Fruit fly (Drosophila melanogaster) whole organism, embryonic: ENCODE results near the gene Dad1.

Experiments used
- Bteb2 ChIP-seq: fragments of 200-800 bp; sonication (Bioruptor generic); optimal IDR thresholded peaks from 2 replicates; lab custom pipeline; 2016; ENCODE audit warnings: missing biosample characterization, missing genetic modification characterization
- CG10147 ChIP-seq: fragments of 200-800 bp; sonication (Bioruptor generic); optimal IDR thresholded peaks from 2 replicates; lab custom pipeline; 2019; ENCODE audit warnings: missing biosample characterization, mild to moderate bottlenecking, missing genetic modification characterization, moderate library complexity
- CG11696 ChIP-seq: fragments of 200-800 bp; sonication (Bioruptor generic); IDR thresholded peaks from 2 replicates; pipeline ENCODE4 v1.3.6; 2022; ENCODE audit warnings: missing biosample characterization, missing genetic modification characterization
- CG12155 ChIP-seq: fragments of 200-800 bp; sonication (Bioruptor generic); optimal IDR thresholded peaks from 3 replicates; lab custom pipeline; 2016; ENCODE audit warnings: missing biosample characterization, missing genetic modification characterization
- CG15479 ChIP-seq: fragments of 200-800 bp; sonication (Bioruptor generic); optimal IDR thresholded peaks from 3 replicates; lab custom pipeline; 2019; ENCODE audit warnings: missing biosample characterization, mild to moderate bottlenecking, missing genetic modification characterization, moderate library complexity
- CG1603 ChIP-seq: fragments of 200-800 bp; sonication (Bioruptor generic); optimal IDR thresholded peaks from 2 replicates; lab custom pipeline; 2019; ENCODE audit warnings: missing biosample characterization, mild to moderate bottlenecking, missing genetic modification characterization, moderate library complexity
- CG17328 ChIP-seq: fragments of 200-800 bp; sonication (Bioruptor generic); IDR thresholded peaks from 2 replicates; pipeline ENCODE4 v1.3.6; 2022; ENCODE audit warnings: missing biosample characterization, missing genetic modification characterization
- CG17568 ChIP-seq: fragments of 200-800 bp; sonication (Bioruptor generic); optimal IDR thresholded peaks from 2 replicates; lab custom pipeline; 2018; ENCODE audit warnings: missing biosample characterization, mild to moderate bottlenecking, missing genetic modification characterization, moderate library complexity
- CG17612 ChIP-seq: fragments of 200-800 bp; sonication (Bioruptor generic); IDR thresholded peaks from 2 replicates; pipeline ENCODE4 v1.3.6; 2022; ENCODE audit warnings: missing biosample characterization, missing genetic modification characterization
- CG4617 ChIP-seq: fragments of 200-800 bp; sonication (Bioruptor generic); optimal IDR thresholded peaks from 3 replicates; lab custom pipeline; 2016; ENCODE audit warnings: missing biosample characterization, missing genetic modification characterization, borderline replicate concordance
- CG4820 ChIP-seq: fragments of 200-800 bp; sonication (Bioruptor generic); optimal IDR thresholded peaks from 3 replicates; lab custom pipeline; 2016; ENCODE audit warnings: missing biosample characterization, missing genetic modification characterization
- CG4854 ChIP-seq: fragments of 200-800 bp; sonication (Bioruptor generic); optimal IDR thresholded peaks from 2 replicates; lab custom pipeline; 2016; ENCODE audit warnings: missing biosample characterization, missing genetic modification characterization, inconsistent platforms
- CG8290 ChIP-seq, 3 experiments: fragments of 200-800 bp; sonication (Bioruptor generic); optimal IDR thresholded peaks; 2 replicates each; lab custom pipeline; 2016 to 2019; ENCODE audit warnings: missing biosample characterization in 3 of 3, missing genetic modification characterization in 3 of 3, mild to moderate bottlenecking in 2 of 3, moderate library complexity in 1 of 3
- CG9817 ChIP-seq: fragments of 200-800 bp; sonication (Bioruptor generic); optimal IDR thresholded peaks from 2 replicates; lab custom pipeline; 2018; ENCODE audit warnings: missing biosample characterization, mild to moderate bottlenecking, missing genetic modification characterization, moderate library complexity
- CG9876 ChIP-seq: fragments of 200-800 bp; sonication (Bioruptor generic); optimal IDR thresholded peaks from 2 replicates; lab custom pipeline; 2016; ENCODE audit warnings: missing biosample characterization, missing genetic modification characterization
- CHES-1-like ChIP-seq: fragments of 200-800 bp; sonication (Bioruptor generic); optimal IDR thresholded peaks from 2 replicates; lab custom pipeline; 2016; ENCODE audit warnings: missing biosample characterization, missing genetic modification characterization
- Chrac-16 ChIP-seq: fragments of 200-800 bp; sonication (Bioruptor generic); optimal IDR thresholded peaks from 3 replicates; lab custom pipeline; 2016; ENCODE audit warnings: missing biosample characterization, missing genetic modification characterization
- Doc3 ChIP-seq: fragments of 200-800 bp; sonication (Bioruptor generic); IDR thresholded peaks from 3 replicates; pipeline ENCODE4 v1.3.6; 2022; ENCODE audit warnings: missing biosample characterization, missing genetic modification characterization; ENCODE audit not compliant: partially characterized antibody
- ERR ChIP-seq: fragments of 200-800 bp; sonication (Bioruptor generic); optimal IDR thresholded peaks from 2 replicates; lab custom pipeline; 2016; ENCODE audit warnings: missing biosample characterization, missing genetic modification characterization
- Ets97D ChIP-seq: fragments of 200-800 bp; sonication (Bioruptor generic); optimal IDR thresholded peaks from 3 replicates; lab custom pipeline; 2016; ENCODE audit warnings: missing biosample characterization, missing genetic modification characterization
- HmgZ ChIP-seq: fragments of 200-800 bp; sonication (Bioruptor generic); optimal IDR thresholded peaks from 2 replicates; lab custom pipeline; 2018; ENCODE audit warnings: missing biosample characterization, mild to moderate bottlenecking, missing genetic modification characterization
- Lhr ChIP-seq: fragments of 200-800 bp; sonication (Bioruptor generic); optimal IDR thresholded peaks from 3 replicates; lab custom pipeline; 2017; ENCODE audit warnings: mild to moderate bottlenecking, missing biosample characterization, missing genetic modification reagents, missing genetic modification characterization
- NC2α ChIP-seq: fragments of 200-800 bp; sonication (Bioruptor generic); optimal IDR thresholded peaks from 2 replicates; lab custom pipeline; 2016; ENCODE audit warnings: missing biosample characterization, missing genetic modification characterization
- NFAT ChIP-seq: fragments of 200-800 bp; sonication (Bioruptor generic); IDR thresholded peaks from 2 replicates; pipeline ENCODE4 v1.3.6; 2022; ENCODE audit warnings: missing biosample characterization, missing genetic modification characterization
- Sox102F ChIP-seq: fragments of 200-800 bp; sonication (Bioruptor generic); optimal IDR thresholded peaks from 2 replicates; lab custom pipeline; 2018; ENCODE audit warnings: missing biosample characterization, mild to moderate bottlenecking, missing genetic modification characterization, moderate library complexity
- Spps ChIP-seq: fragments of 200-800 bp; sonication (Bioruptor generic); optimal IDR thresholded peaks from 2 replicates; lab custom pipeline; 2018; ENCODE audit warnings: missing biosample characterization, mild to moderate bottlenecking, missing genetic modification characterization
- ato ChIP-seq: fragments of 200-800 bp; sonication (Bioruptor generic); IDR thresholded peaks from 2 replicates; pipeline ENCODE4 v1.3.6; 2022; ENCODE audit warnings: missing biosample characterization, missing genetic modification characterization; ENCODE audit not compliant: partially characterized antibody
- br ChIP-seq: fragments of >200 bp; optimal IDR thresholded peaks from 2 replicates; lab custom pipeline; 2017
- bsh ChIP-seq, 2 experiments: fragments of 200-800 bp; sonication (Bioruptor generic); optimal IDR thresholded peaks; 2 replicates each; lab custom pipeline; 2017 to 2018; ENCODE audit warnings: mild to moderate bottlenecking in 2 of 2, missing biosample characterization in 2 of 2, missing genetic modification characterization in 2 of 2, moderate library complexity in 1 of 2
- cad ChIP-seq: fragments of >200 bp; optimal IDR thresholded peaks from 2 replicates; lab custom pipeline; 2017; ENCODE audit warnings: missing biosample characterization, missing genetic modification characterization
- chif ChIP-seq, 2 experiments: fragments of 200-800 bp; sonication (Bioruptor generic); optimal IDR thresholded peaks; 3 replicates each; lab custom pipeline; 2016; ENCODE audit warnings: missing biosample characterization in 2 of 2, missing genetic modification characterization in 2 of 2
- en ChIP-seq: fragments of 200-800 bp; sonication (Bioruptor generic); optimal IDR thresholded peaks from 2 replicates; lab custom pipeline; 2016; ENCODE audit warnings: missing biosample characterization, missing genetic modification characterization
- gcm ChIP-seq: fragments of 200-800 bp; sonication (Bioruptor generic); optimal IDR thresholded peaks from 2 replicates; lab custom pipeline; 2019; ENCODE audit warnings: missing biosample characterization, mild to moderate bottlenecking, missing genetic modification characterization, moderate library complexity
- gsb-n ChIP-seq: fragments of 200-800 bp; sonication (Bioruptor generic); optimal IDR thresholded peaks from 3 replicates; lab custom pipeline; 2018; ENCODE audit warnings: missing biosample characterization, mild to moderate bottlenecking, missing genetic modification characterization
- ken ChIP-seq: fragments of 200-800 bp; sonication (Bioruptor generic); IDR thresholded peaks from 3 replicates; pipeline ENCODE4 v1.3.6; 2022; ENCODE audit warnings: missing biosample characterization, missing genetic modification characterization
- lmd ChIP-seq: fragments of 200-800 bp; sonication (Bioruptor generic); IDR thresholded peaks from 2 replicates; pipeline ENCODE4 v1.3.6; 2022; ENCODE audit warnings: missing biosample characterization, missing genetic modification characterization
- lov ChIP-seq, 2 experiments: fragments of 200-800 bp in 1 of 2; fragments of >200 bp in 1 of 2; sonication (Bioruptor generic) in 1 of 2; IDR thresholded peaks in 1 of 2; optimal IDR thresholded peaks in 1 of 2; 2 replicates in 1 of 2; 3 replicates in 1 of 2; pipeline versions ENCODE4 v1.3.6 to Lab custom; 2017 to 2022; ENCODE audit warnings: missing biosample characterization in 1 of 2, missing genetic modification characterization in 1 of 2
- oc ChIP-seq: fragments of 200-800 bp; sonication (Bioruptor generic); optimal IDR thresholded peaks from 2 replicates; lab custom pipeline; 2018; ENCODE audit warnings: missing biosample characterization, mild to moderate bottlenecking, missing genetic modification characterization, moderate library complexity
- otp ChIP-seq: fragments of 200-800 bp; sonication (Bioruptor generic); IDR thresholded peaks from 3 replicates; pipeline ENCODE4, ENCODE4 v1.3.6; 2022; ENCODE audit warnings: missing biosample characterization, missing genetic modification characterization
- salm ChIP-seq: fragments of 200-800 bp; sonication (Bioruptor generic); optimal IDR thresholded peaks from 2 replicates; lab custom pipeline; 2018; ENCODE audit warnings: missing biosample characterization, mild to moderate bottlenecking, missing genetic modification characterization
- slp2 ChIP-seq: fragments of 200-800 bp; sonication (Bioruptor generic); optimal IDR thresholded peaks from 2 replicates; lab custom pipeline; 2016; ENCODE audit warnings: missing biosample characterization, missing genetic modification characterization
- so ChIP-seq: fragments of 200-800 bp; sonication (Bioruptor generic); IDR thresholded peaks from 3 replicates; pipeline ENCODE4 v1.3.6; 2022; ENCODE audit warnings: missing biosample characterization, missing genetic modification characterization
- tin ChIP-seq: fragments of 200-800 bp; sonication (Bioruptor generic); optimal IDR thresholded peaks from 3 replicates; lab custom pipeline; 2016; ENCODE audit warnings: missing biosample characterization, missing genetic modification characterization
- trem ChIP-seq: fragments of 200-800 bp; optimal IDR thresholded peaks from 3 replicates; lab custom pipeline; 2019; ENCODE audit warnings: missing biosample characterization, mild to moderate bottlenecking, missing genetic modification characterization, moderate library complexity
- tup ChIP-seq: fragments of 200-800 bp; sonication (Bioruptor generic); optimal IDR thresholded peaks from 2 replicates; lab custom pipeline; 2016; ENCODE audit warnings: missing biosample characterization, mild to moderate bottlenecking, missing genetic modification characterization, moderate library complexity
- unc-4 ChIP-seq: fragments of 200-800 bp; sonication (Bioruptor generic); IDR thresholded peaks from 2 replicates; pipeline ENCODE4 v1.3.6; 2022; ENCODE audit warnings: missing biosample characterization, missing genetic modification characterization; ENCODE audit not compliant: partially characterized antibody
- usp ChIP-seq: fragments of >200 bp; optimal IDR thresholded peaks from 2 replicates; lab custom pipeline; 2017; ENCODE audit warnings: missing biosample characterization, missing genetic modification characterization
- vnd ChIP-seq: fragments of 200-800 bp; sonication (Bioruptor generic); IDR thresholded peaks from 3 replicates; pipeline ENCODE4 v1.3.6; 2022; ENCODE audit warnings: missing biosample characterization, missing genetic modification characterization; ENCODE audit not compliant: partially characterized antibody
- wor ChIP-seq: fragments of 200-800 bp; sonication (Bioruptor generic); IDR thresholded peaks from 2 replicates; pipeline ENCODE4 v1.3.6; 2022; ENCODE audit warnings: missing biosample characterization, missing genetic modification characterization
- z ChIP-seq: fragments of 200-800 bp; sonication (Bioruptor generic); IDR thresholded peaks from 3 replicates; pipeline ENCODE4 v1.3.6; 2022; ENCODE audit warnings: missing biosample characterization, missing genetic modification characterization

Gene Dad1

dm6 chr2L:8382646-8383045 is 1.3 kb downstream of the Dad1 start, which contains the start of the genes CG13392 and Rcd4 (continued):
- TF ChIP-seq CG9817 (tag; lab: Kevin White, UChicago) (peak; percentile 57), CG9876 (GFP tag; lab: Kevin White, UChicago) (peak; percentile 45), Doc3 (GFP tag; lab: Robert Waterston, UW) (peak; percentile 67; the same call in 1 of the 3 replicates), CG4617 (peak; percentile 84), HmgZ (peak; percentile 84), chif (GFP tag; optimal IDR thresholded peaks at IDR 0.05; lab: Kevin White, UChicago) (peak; percentile 47 to 65), usp (GFP tag; lab: Kevin White, UChicago) (no peak), CG17568 (GFP tag; lab: Kevin White, UChicago) (no peak), otp (GFP tag; lab: Robert Waterston, UW) (peak; percentile 50; the same call in 2 of the 3 replicates), wor (no peak), NFAT (GFP tag; lab: Robert Waterston, UW) (peak; percentile 82), CG4820 (GFP tag; lab: Kevin White, UChicago) (peak; percentile 46), ERR (GFP tag; lab: Kevin White, UChicago) (peak; percentile 81), CG4854 (GFP tag; lab: Kevin White, UChicago) (peak; percentile 45), lmd (GFP tag; lab: Robert Waterston, UW) (peak; percentile 38; the same call in 1 of the 2 replicates), ken (GFP tag; lab: Robert Waterston, UW) (peak; percentile 71), tup (GFP tag; lab: Kevin White, UChicago) (peak; percentile 76), NC2α (GFP tag; lab: Kevin White, UChicago) (peak; percentile 16), CHES-1-like (GFP tag; lab: Kevin White, UChicago) (peak; percentile 79), salm (tag; lab: Kevin White, UChicago) (no peak), ato (GFP tag; lab: Robert Waterston, UW) (peak; percentile 61; the same call in 1 of the 2 replicates), unc-4 (peak; percentile 54), Sox102F (peak; percentile 16), CG10147 (GFP tag; lab: Kevin White, UChicago) (peak; percentile 58), br (lab: Kevin White, UChicago) (no peak), bsh (GFP tag; optimal IDR thresholded peaks at IDR 0.05; lab: Kevin White, UChicago) (peak in 1 of 2 experiments; percentile 44), tin (peak; percentile 72), CG17612 (GFP tag; lab: Robert Waterston, UW) (no peak), CG1603 (tag; lab: Kevin White, UChicago) (peak; percentile 85), en (GFP tag; lab: Kevin White, UChicago) (peak; percentile 7), Bteb2 (GFP tag; lab: Kevin White, UChicago) (peak; percentile 57), CG15479 (GFP tag; lab: Kevin White, UChicago) (no peak), Spps (tag; lab: Kevin White, UChicago) (no peak), slp2 (GFP tag; lab: Kevin White, UChicago) (peak; percentile 30), Chrac-16 (GFP tag; lab: Kevin White, UChicago) (peak; percentile 61), vnd (GFP tag; lab: Robert Waterston, UW) (0 out of 3 replicates have a peak, but pooled peaks have one; percentile 16), lov (optimal IDR thresholded peaks at IDR 0.05; lab: Kevin White, UChicago) (no peak), lov (GFP tag; IDR thresholded peaks at IDR 0.05; lab: Robert Waterston, UW) (no peak), z (GFP tag; lab: Robert Waterston, UW) (no peak), cad (no peak), CG12155 (GFP tag; lab: Kevin White, UChicago) (peak; percentile 70), CG11696 (no peak), CG8290 (GFP tag; optimal IDR thresholded peaks at IDR 0.05; lab: Kevin White, UChicago) (peak; percentile 70), CG8290 (tag; optimal IDR thresholded peaks at IDR 0.05; lab: Kevin White, UChicago) (peak; percentile 42 to 96), oc (tag; lab: Kevin White, UChicago) (no peak), Ets97D (peak; percentile 81), so (GFP tag; lab: Robert Waterston, UW) (no peak), CG17328 (GFP tag; lab: Robert Waterston, UW) (0 out of 2 replicates have a peak, but pooled peaks have one; percentile 18), gsb-n (tag; lab: Kevin White, UChicago) (peak; percentile 21), trem (tag; lab: Kevin White, UChicago) (peak; percentile 65), gcm (GFP tag; lab: Kevin White, UChicago) (no peak), Lhr (peak; percentile 35)
